Worm (Caenorhabditis elegans) whole organism, young adult: ENCODE measurements around the gene sec-61.G.
A peak's percentile ranks its signal among the peaks of the same experiment; 100 is the strongest.

ENCODE experiments used
- B0336.3 ChIP-seq: fragments of 200-800 bp; sonication (Bioruptor generic); IDR thresholded peaks from 2 replicates; pipeline ENCODE4 v1.3.6; 2022; ENCODE audit warnings: missing genetic modification characterization, missing compliant biosample characterization
- C06A6.2 ChIP-seq: fragments of 200-800 bp; sonication (Bioruptor generic); conservative IDR thresholded peaks from 2 replicates; pipeline ENCODE4 v1.3.6; 2022; ENCODE audit warnings: missing genetic modification characterization, missing compliant biosample characterization
- F10E7.11 ChIP-seq: sonication (generic microtip); optimal IDR thresholded peaks from 2 replicates; lab custom pipeline; 2017; ENCODE audit warnings: mild to moderate bottlenecking, missing genetic modification characterization, moderate library complexity, missing compliant biosample characterization
- F37B4.10 ChIP-seq: fragments of 200-800 bp; sonication (Bioruptor generic); IDR thresholded peaks from 2 replicates; pipeline ENCODE4 v1.3.6; 2022; ENCODE audit warnings: missing genetic modification characterization, missing compliant biosample characterization
- F52B5.7 ChIP-seq: sonication (generic microtip); optimal IDR thresholded peaks from 2 replicates; lab custom pipeline; 2016; ENCODE audit warnings: mild to moderate bottlenecking, missing genetic modification characterization, missing compliant biosample characterization
- F57C9.4 ChIP-seq: sonication (generic microtip); optimal IDR thresholded peaks from 2 replicates; lab custom pipeline; 2017; ENCODE audit warnings: mild to moderate bottlenecking, missing genetic modification characterization, missing compliant biosample characterization
- K11D2.4 ChIP-seq: fragments of 200-800 bp; sonication (Bioruptor generic); IDR thresholded peaks from 2 replicates; pipeline ENCODE4 v1.3.6; 2022; ENCODE audit warnings: missing genetic modification reagents, missing genetic modification characterization, missing compliant biosample characterization
- Y53G8AR.9 ChIP-seq: fragments of 200-800 bp; sonication (Bioruptor generic); conservative IDR thresholded peaks from 2 replicates; pipeline ENCODE4 v1.3.6; 2022; ENCODE audit warnings: missing genetic modification reagents, missing genetic modification characterization, missing compliant biosample characterization
- Y56A3A.18 ChIP-seq: fragments of 200-800 bp; sonication (Bioruptor generic); IDR thresholded peaks from 2 replicates; pipeline ENCODE4 v1.3.6; 2022; ENCODE audit warnings: missing genetic modification reagents, missing genetic modification characterization, missing compliant biosample characterization
- ZK185.1 ChIP-seq: sonication (generic microtip); optimal IDR thresholded peaks from 2 replicates; lab custom pipeline; 2016; ENCODE audit warnings: mild to moderate bottlenecking, missing genetic modification characterization, missing compliant biosample characterization; ENCODE audit not compliant: poor library complexity, severe bottlenecking
- ama-1 ChIP-seq, 3 experiments: fragments of 150-350 bp in 1 of 3; sonication (generic microtip) in 2 of 3; optimal IDR thresholded peaks; 2 replicates each; lab custom pipeline; 2014 to 2018; ENCODE audit warnings: missing biosample characterization in 2 of 3, missing genetic modification characterization in 2 of 3, missing genetic modification reagents in 2 of 3
- aptf-3 ChIP-seq: fragments of 200-800 bp; sonication (Bioruptor generic); IDR thresholded peaks from 2 replicates; pipeline ENCODE4 v1.3.6; 2022; ENCODE audit warnings: missing genetic modification characterization, missing compliant biosample characterization
- atf-7 ChIP-seq: sonication (generic microtip); optimal IDR thresholded peaks from 2 replicates; lab custom pipeline; 2017; ENCODE audit warnings: mild to moderate bottlenecking, missing genetic modification characterization, missing compliant biosample characterization
- athp-1 ChIP-seq: sonication (generic microtip); optimal IDR thresholded peaks from 2 replicates; lab custom pipeline; 2017; ENCODE audit warnings: mild to moderate bottlenecking, missing genetic modification characterization, missing compliant biosample characterization
- attf-6 ChIP-seq: fragments of 200-800 bp; sonication (Bioruptor generic); IDR thresholded peaks from 2 replicates; pipeline ENCODE4 v1.3.6; 2022; ENCODE audit warnings: missing genetic modification reagents, missing genetic modification characterization, missing compliant biosample characterization
- bed-1 ChIP-seq: fragments of 200-800 bp; sonication (Bioruptor generic); IDR thresholded peaks from 2 replicates; pipeline ENCODE4 v1.3.6; 2022; ENCODE audit warnings: missing genetic modification reagents, missing genetic modification characterization, missing compliant biosample characterization
- cebp-1 ChIP-seq, 2 experiments: fragments of 200-800 bp in 1 of 2; sonication (Bioruptor generic) in 1 of 2; sonication (generic microtip) in 1 of 2; IDR thresholded peaks in 1 of 2; optimal IDR thresholded peaks in 1 of 2; 2 replicates each; pipeline versions ENCODE4 v1.3.6 to Lab custom; 2017 to 2022; ENCODE audit warnings: missing compliant biosample characterization in 2 of 2, missing genetic modification characterization in 2 of 2, mild to moderate bottlenecking in 1 of 2, missing genetic modification reagents in 1 of 2, moderate library complexity in 1 of 2
- chd-7 ChIP-seq: sonication (generic microtip); optimal IDR thresholded peaks from 2 replicates; lab custom pipeline; 2016; ENCODE audit warnings: mild to moderate bottlenecking, missing genetic modification characterization, moderate library complexity, missing compliant biosample characterization
- die-1 ChIP-seq: sonication (generic microtip); optimal IDR thresholded peaks from 2 replicates; lab custom pipeline; 2016; ENCODE audit warnings: missing genotype, mild to moderate bottlenecking, missing genetic modification characterization, missing compliant biosample characterization
- dpff-1 ChIP-seq: sonication (generic microtip); optimal IDR thresholded peaks from 2 replicates; lab custom pipeline; 2017; ENCODE audit warnings: mild to moderate bottlenecking, missing genetic modification characterization, missing compliant biosample characterization
- egl-44 ChIP-seq: fragments of 200-800 bp; sonication (Bioruptor generic); IDR thresholded peaks from 2 replicates; pipeline ENCODE4 v1.3.6; 2022; ENCODE audit warnings: missing genetic modification reagents, missing genetic modification characterization, missing compliant biosample characterization
- hmg-20 ChIP-seq: fragments of 200-800 bp; sonication (Bioruptor generic); IDR thresholded peaks from 2 replicates; pipeline ENCODE4 v1.3.6; 2022; ENCODE audit warnings: missing genetic modification reagents, missing genetic modification characterization, missing compliant biosample characterization
- let-526 ChIP-seq: fragments of 200-800 bp; sonication (Bioruptor generic); IDR thresholded peaks from 2 replicates; pipeline ENCODE4 v1.3.6; 2022; ENCODE audit warnings: missing genetic modification reagents, missing genetic modification characterization, missing compliant biosample characterization
- let-607 ChIP-seq, 2 experiments: fragments of 200-800 bp in 1 of 2; sonication (Bioruptor generic) in 1 of 2; sonication (generic microtip) in 1 of 2; optimal IDR thresholded peaks; 2 replicates each; lab custom pipeline; 2016 to 2018; ENCODE audit warnings: mild to moderate bottlenecking in 2 of 2, missing compliant biosample characterization in 2 of 2, missing genetic modification characterization in 2 of 2, moderate library complexity in 2 of 2, missing genotype in 1 of 2
- lin-26 ChIP-seq: fragments of 200-800 bp; sonication (Bioruptor generic); IDR thresholded peaks from 2 replicates; pipeline ENCODE4 v1.3.6; 2022; ENCODE audit warnings: missing genetic modification reagents, missing genetic modification characterization, missing compliant biosample characterization
- lin-35 ChIP-seq, 3 experiments: fragments of 150-350 bp in 2 of 3; sonication (generic microtip) in 1 of 3; optimal IDR thresholded peaks; 2 replicates each; lab custom pipeline; 2014 to 2018; ENCODE audit warnings: missing biosample characterization in 3 of 3, missing genetic modification characterization in 3 of 3, missing genetic modification reagents in 3 of 3
- lin-40 ChIP-seq: sonication (generic microtip); optimal IDR thresholded peaks from 2 replicates; lab custom pipeline; 2016; ENCODE audit warnings: missing genetic modification characterization, mild to moderate bottlenecking, missing compliant biosample characterization, missing genotype, missing genetic modification reagents
- lin-54 ChIP-seq: fragments of 200-800 bp; sonication (Bioruptor generic); optimal IDR thresholded peaks from 2 replicates; lab custom pipeline; 2018; ENCODE audit warnings: mild to moderate bottlenecking, missing genetic modification characterization, missing compliant biosample characterization
- lsy-27 ChIP-seq: sonication (generic microtip); optimal IDR thresholded peaks from 2 replicates; lab custom pipeline; 2017; ENCODE audit warnings: missing genetic modification characterization, mild to moderate bottlenecking, missing compliant biosample characterization, antibody characterized with exemption, missing genotype, borderline replicate concordance; ENCODE audit not compliant: insufficient read depth
- nfya-2 ChIP-seq: fragments of 200-800 bp; sonication (Bioruptor generic); IDR thresholded peaks from 2 replicates; pipeline ENCODE4 v1.3.6; 2022; ENCODE audit warnings: missing genetic modification reagents, missing genetic modification characterization, missing compliant biosample characterization
- nfyb-1 ChIP-seq: fragments of 200-800 bp; sonication (Bioruptor generic); IDR thresholded peaks from 2 replicates; pipeline ENCODE4 v1.3.6; 2022; ENCODE audit warnings: missing genetic modification reagents, missing genetic modification characterization, missing compliant biosample characterization
- nhr-120 ChIP-seq: fragments of 200-800 bp; sonication (Bioruptor generic); IDR thresholded peaks from 2 replicates; pipeline ENCODE4 v1.3.6; 2022; ENCODE audit warnings: missing genetic modification characterization, missing compliant biosample characterization
- nhr-90 ChIP-seq: sonication (generic microtip); optimal IDR thresholded peaks from 2 replicates; lab custom pipeline; 2016; ENCODE audit warnings: missing genotype, mild to moderate bottlenecking, missing genetic modification characterization, missing compliant biosample characterization
- pbrm-1 ChIP-seq: fragments of 200-800 bp; sonication (Bioruptor generic); IDR thresholded peaks from 2 replicates; pipeline ENCODE4 v1.3.6; 2022; ENCODE audit warnings: missing genetic modification reagents, missing genetic modification characterization, missing compliant biosample characterization
- repo-1 ChIP-seq: sonication (generic microtip); optimal IDR thresholded peaks from 2 replicates; lab custom pipeline; 2017; ENCODE audit warnings: mild to moderate bottlenecking, missing genetic modification characterization, missing compliant biosample characterization
- rpc-1 ChIP-seq, 2 experiments: fragments of 150-350 bp in 1 of 2; sonication (generic microtip) in 1 of 2; optimal IDR thresholded peaks; 2 replicates each; lab custom pipeline; 2014 to 2018; ENCODE audit warnings: missing biosample characterization in 1 of 2, missing genetic modification characterization in 1 of 2, missing genetic modification reagents in 1 of 2, missing genotype in 1 of 2
- somi-1 ChIP-seq: fragments of 200-800 bp; sonication (Bioruptor generic); optimal IDR thresholded peaks from 2 replicates; lab custom pipeline; 2018; ENCODE audit warnings: mild to moderate bottlenecking, missing genetic modification characterization, missing compliant biosample characterization
- tbx-9 ChIP-seq: sonication (generic microtip); optimal IDR thresholded peaks from 2 replicates; lab custom pipeline; 2016; ENCODE audit warnings: borderline replicate concordance, missing genetic modification characterization, inconsistent platforms, missing compliant biosample characterization
- tlf-1 ChIP-seq: fragments of 200-800 bp; sonication (Bioruptor generic); optimal IDR thresholded peaks from 2 replicates; lab custom pipeline; 2018; ENCODE audit warnings: mild to moderate bottlenecking, missing genetic modification characterization, missing compliant biosample characterization
- unc-62 ChIP-seq: fragments of 150-350 bp; optimal IDR thresholded peaks from 2 replicates; lab custom pipeline; 2014; ENCODE audit warnings: missing biosample characterization, missing genetic modification reagents, missing genetic modification characterization
- xnd-1 ChIP-seq: sonication (generic microtip); optimal IDR thresholded peaks from 2 replicates; lab custom pipeline; 2016; ENCODE audit warnings: missing genotype, missing genetic modification reagents, missing genetic modification characterization, missing compliant biosample characterization
- ztf-26 ChIP-seq: sonication (generic microtip); optimal IDR thresholded peaks from 2 replicates; lab custom pipeline; 2017; ENCODE audit warnings: missing genetic modification characterization, missing compliant biosample characterization
- ztf-28 ChIP-seq: fragments of 200-800 bp; sonication (Bioruptor generic); IDR thresholded peaks from 2 replicates; pipeline ENCODE4 v1.3.6; 2022; ENCODE audit warnings: missing genetic modification reagents, missing genetic modification characterization, missing compliant biosample characterization

Gene sec-61.G

DNA sequence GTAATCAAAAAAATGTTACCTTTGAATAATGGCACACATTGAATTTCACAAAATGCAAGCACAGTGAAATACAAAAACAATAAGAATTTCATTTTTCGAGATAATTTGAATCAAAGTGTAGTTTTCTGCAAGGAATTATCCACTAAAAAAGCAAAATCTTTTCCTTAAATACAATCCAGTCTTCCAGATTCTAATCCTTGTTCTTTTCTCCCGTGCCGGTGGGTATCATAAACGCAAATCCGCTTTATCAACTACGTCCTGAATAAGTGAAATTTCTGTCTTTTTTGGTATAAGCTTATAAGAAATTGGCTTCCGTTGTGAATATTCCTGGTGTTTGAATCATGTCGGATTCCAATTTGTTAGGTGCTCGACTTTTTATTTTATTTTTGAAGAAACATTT is 8.8 kb downstream of the sec-61.G start:
- no peak for TF ChIP-seq aptf-3 (GFP tag; lab: Robert Waterston, UW)
- peak; percentile 3 for TF ChIP-seq atf-7
- TF ChIP-seq lin-40: no peak
- no peak for TF ChIP-seq athp-1 (tag; lab: Kevin White, UChicago)
- no peak for TF ChIP-seq ama-1 (optimal IDR thresholded peaks at IDR 0.05; lab: Kevin White, UChicago)
- no peak for TF ChIP-seq ama-1 (GFP tag; optimal IDR thresholded peaks at IDR 0.05; lab: Kevin White, UChicago)
- TF ChIP-seq lin-35 (GFP tag; optimal IDR thresholded peaks at IDR 0.05; lab: Kevin White, UChicago): no peak
- TF ChIP-seq Y53G8AR.9: peak; percentile 20; the same call in 1 of the 2 replicates
- no peak for TF ChIP-seq C06A6.2 (GFP tag; lab: Robert Waterston, UW)

DNA sequence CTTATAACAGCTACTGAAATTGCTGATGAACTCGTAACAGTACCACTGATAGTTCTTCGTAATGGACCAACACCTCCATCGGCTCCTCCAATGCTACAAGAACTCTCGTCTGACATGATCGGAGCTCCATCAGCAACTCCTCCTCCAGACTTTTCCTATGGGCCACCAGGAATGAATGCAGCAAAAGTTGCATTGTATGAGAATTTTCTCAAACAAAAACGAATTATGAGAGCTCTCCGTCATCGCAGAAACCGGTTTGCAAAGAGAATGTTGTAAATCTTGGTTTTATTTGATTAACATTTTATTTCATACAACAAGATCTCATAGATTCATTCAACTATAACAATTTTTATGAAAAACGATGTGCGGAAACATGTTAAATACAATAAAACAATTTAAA is 9.4 kb downstream of the sec-61.G start:
- TF ChIP-seq F37B4.10: no peak
- no peak for TF ChIP-seq attf-6 (GFP tag; lab: Robert Waterston, UW)
- TF ChIP-seq let-526 (GFP tag; lab: Robert Waterston, UW): no peak
- TF ChIP-seq egl-44: no peak
- TF ChIP-seq F10E7.11 (tag; lab: Kevin White, UChicago): no peak
- no peak for TF ChIP-seq cebp-1 (GFP tag; IDR thresholded peaks at IDR 0.05; lab: Robert Waterston, UW)
- TF ChIP-seq cebp-1 (tag; optimal IDR thresholded peaks at IDR 0.05; lab: Kevin White, UChicago): peak; percentile 49
- TF ChIP-seq nhr-90 (tag; lab: Kevin White, UChicago): peak; percentile 51
- TF ChIP-seq xnd-1 (tag; lab: Kevin White, UChicago): no peak
- peak; percentile 57 for TF ChIP-seq pbrm-1 (GFP tag; lab: Robert Waterston, UW)
- TF ChIP-seq nfyb-1 (GFP tag; lab: Robert Waterston, UW): peak; percentile 66; the same call in 1 of the 2 replicates
- 0 out of 2 replicates have a peak, but pooled peaks have one; percentile 22 for TF ChIP-seq hmg-20 (GFP tag; lab: Robert Waterston, UW)
- TF ChIP-seq bed-1: no peak
- TF ChIP-seq unc-62 (GFP tag; lab: Kevin White, UChicago): no peak
- TF ChIP-seq athp-1 (tag; lab: Kevin White, UChicago): peak; percentile 18
- peak; percentile 55 for TF ChIP-seq tlf-1 (GFP tag; lab: Kevin White, UChicago)
- peak; percentile 72 for TF ChIP-seq ZK185.1 (tag; lab: Kevin White, UChicago)
- no peak for TF ChIP-seq nfya-2 (GFP tag; lab: Robert Waterston, UW)
- peak; percentile 13 for TF ChIP-seq lin-54
- 0 out of 2 replicates have a peak, but pooled peaks have one; percentile 11 for TF ChIP-seq lin-26
- peak; percentile 31 for TF ChIP-seq atf-7
- peak; percentile 83 for TF ChIP-seq F57C9.4 (tag; lab: Kevin White, UChicago)
- TF ChIP-seq die-1 (tag; lab: Kevin White, UChicago): peak; percentile 2
- TF ChIP-seq repo-1 (tag; lab: Kevin White, UChicago): peak; percentile 84
- peak; percentile 86 for TF ChIP-seq Y56A3A.18 (GFP tag; lab: Robert Waterston, UW)
- TF ChIP-seq ztf-28 (GFP tag; lab: Robert Waterston, UW): no peak
- no peak for TF ChIP-seq C06A6.2 (GFP tag; lab: Robert Waterston, UW)
- TF ChIP-seq nhr-120 (GFP tag; lab: Robert Waterston, UW): no peak
- no peak for TF ChIP-seq lsy-27 (tag; lab: Kevin White, UChicago)
- TF ChIP-seq chd-7 (tag; lab: Kevin White, UChicago): peak; percentile 31
- peak; percentile 3 for TF ChIP-seq lin-40
- TF ChIP-seq K11D2.4 (GFP tag; lab: Robert Waterston, UW): peak; percentile 64; the same call in 1 of the 2 replicates
- no peak for TF ChIP-seq tbx-9 (tag; lab: Kevin White, UChicago)
- TF ChIP-seq F52B5.7: peak; percentile 3
- peak; percentile 56; the same call in 1 of the 2 replicates for TF ChIP-seq Y53G8AR.9
- peak in 1 of 2 experiments; percentile 20 for TF ChIP-seq let-607 (tag; optimal IDR thresholded peaks at IDR 0.05; lab: Kevin White, UChicago)
- peak; percentile 27 for TF ChIP-seq dpff-1 (tag; lab: Kevin White, UChicago)
- TF ChIP-seq ztf-26 (tag; lab: Kevin White, UChicago): peak; percentile 78
- no peak for TF ChIP-seq rpc-1 (optimal IDR thresholded peaks at IDR 0.05; lab: Kevin White, UChicago)
- TF ChIP-seq rpc-1 (tag; optimal IDR thresholded peaks at IDR 0.05; lab: Kevin White, UChicago): no peak
- TF ChIP-seq ama-1 (optimal IDR thresholded peaks at IDR 0.05; lab: Kevin White, UChicago): peak; percentile 26
- no peak for TF ChIP-seq ama-1 (GFP tag; optimal IDR thresholded peaks at IDR 0.05; lab: Kevin White, UChicago)
- peak; percentile 62; the same call in 1 of the 2 replicates for TF ChIP-seq B0336.3
- TF ChIP-seq somi-1: peak; percentile 42
